Fruit fly (Drosophila melanogaster) whole organism: ENCODE results near the gene Naa80.

Experiments used
- CG8478 ChIP-seq: fragments of >200 bp; optimal IDR thresholded peaks from 2 replicates; lab custom pipeline; 2018; ENCODE audit warnings: inconsistent platforms
- Dll ChIP-seq: fragments of >200 bp; optimal IDR thresholded peaks from 2 replicates; lab custom pipeline; 2017
- psq ChIP-seq: fragments of >200 bp; optimal IDR thresholded peaks from 2 replicates; lab custom pipeline; 2017
- usp ChIP-seq: fragments of >200 bp; optimal IDR thresholded peaks from 2 replicates; lab custom pipeline; 2017; ENCODE audit warnings: missing biosample characterization, missing genetic modification characterization, mixed read lengths

DNA sequence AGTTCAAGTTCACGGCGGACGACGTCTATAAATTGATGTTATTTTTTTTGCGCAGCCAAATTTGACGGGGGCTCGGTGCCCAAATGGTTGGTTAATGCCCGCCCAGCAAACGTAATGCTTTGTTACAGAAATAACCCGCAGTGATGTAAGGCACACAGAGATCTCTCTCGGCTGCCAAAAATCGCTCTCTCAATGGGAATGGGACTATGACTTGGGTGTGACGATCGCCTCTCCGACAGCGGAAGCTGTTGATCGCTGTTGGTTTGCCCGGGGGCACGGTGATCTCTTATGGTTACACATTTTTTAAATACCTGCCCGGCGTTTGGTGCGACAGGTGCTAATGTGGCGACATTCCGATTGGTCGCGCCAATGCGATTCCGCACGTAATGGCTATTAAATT is 2.5 kb downstream of the Naa80 start:
- no peak for TF ChIP-seq Dll (lab: Kevin White, UChicago)
- TF ChIP-seq psq (lab: Kevin White, UChicago), result no peak
- TF ChIP-seq usp (GFP tag; lab: Kevin White, UChicago), result no peak
- no peak for TF ChIP-seq CG8478 (lab: Kevin White, UChicago)
